Fruit fly (Drosophila melanogaster): ENCODE measurements around the gene Tasp1.

Tasp1 gene

dm6 chr3L:16048722-16049459 is 38.4 kb downstream of the Tasp1 start (continued):
- TF ChIP-seq CG8319 (GFP tag; optimal IDR thresholded peaks at IDR 0.05) = no peak
- no peak for TF ChIP-seq CG8632 (GFP tag; optimal IDR thresholded peaks at IDR 0.05)
- TF ChIP-seq CG15336 (GFP tag; IDR thresholded peaks at IDR 0.05) = no peak
- TF ChIP-seq CG6808 (GFP tag; optimal IDR thresholded peaks at IDR 0.05) = no peak
- TF ChIP-seq cyc (GFP tag; optimal IDR thresholded peaks at IDR 0.05) = no peak
- TF ChIP-seq CG6276 (GFP tag; optimal IDR thresholded peaks at IDR 0.05) = no peak
- no peak for TF ChIP-seq Sox15 (GFP tag; optimal IDR thresholded peaks at IDR 0.05)
- no peak for TF ChIP-seq Eip75B (GFP tag; optimal IDR thresholded peaks at IDR 0.05)
- no peak for TF ChIP-seq CG10631 (GFP tag; optimal IDR thresholded peaks at IDR 0.05)
- no peak for TF ChIP-seq salr (GFP tag; optimal IDR thresholded peaks at IDR 0.05)
- TF ChIP-seq spab (GFP tag; optimal IDR thresholded peaks at IDR 0.05) = no peak
- TF ChIP-seq CG3032 (tag; optimal IDR thresholded peaks at IDR 0.05) = peak; percentile 17
- TF ChIP-seq acj6 (GFP tag; optimal IDR thresholded peaks at IDR 0.05) = no peak
- peak; percentile 16 for TF ChIP-seq OdsH (GFP tag; optimal IDR thresholded peaks at IDR 0.05)
- peak; percentile 18 for TF ChIP-seq Eip78C (GFP tag)
- no peak for TF ChIP-seq CG6792 (GFP tag; optimal IDR thresholded peaks at IDR 0.05)
- no peak for TF ChIP-seq pdm3 (GFP tag; optimal IDR thresholded peaks at IDR 0.05)
- no peak for TF ChIP-seq Lpt (GFP tag; optimal IDR thresholded peaks at IDR 0.05)

dm6 chr3L:16048086-16048485 is 39.2 kb downstream of the Tasp1 start:
- TF ChIP-seq spab (GFP tag; optimal IDR thresholded peaks at IDR 0.05) (peak; percentile 66), svp (GFP tag) (peak; percentile 88), esn (GFP tag; optimal IDR thresholded peaks at IDR 0.05) (peak; percentile 80), CG6854 (GFP tag; optimal IDR thresholded peaks at IDR 0.05) (peak; percentile 52), Smox (GFP tag; optimal IDR thresholded peaks at IDR 0.05) (peak; percentile 65), Hr38 (GFP tag; optimal IDR thresholded peaks at IDR 0.05) (no peak), CG10631 (GFP tag; optimal IDR thresholded peaks at IDR 0.05) (peak; percentile 55), ss (GFP tag; optimal IDR thresholded peaks at IDR 0.05) (peak; percentile 45 to 80), net (GFP tag; optimal IDR thresholded peaks at IDR 0.05) (peak; percentile 71), dac (GFP tag; optimal IDR thresholded peaks at IDR 0.05) (no peak), salr (GFP tag; optimal IDR thresholded peaks at IDR 0.05) (peak; percentile 50 to 77), vri (GFP tag; optimal IDR thresholded peaks at IDR 0.05) (peak; percentile 33), CG10669 (GFP tag; optimal IDR thresholded peaks at IDR 0.05) (peak; percentile 71), Met (GFP tag; optimal IDR thresholded peaks at IDR 0.05) (peak; percentile 83), Ets96B (tag; optimal IDR thresholded peaks at IDR 0.05) (peak; percentile 65), Eip78C (GFP tag) (peak; percentile 91), CG6792 (GFP tag; optimal IDR thresholded peaks at IDR 0.05) (peak; percentile 59), fd85E (GFP tag; optimal IDR thresholded peaks at IDR 0.05) (no peak), CG34406 (GFP tag; optimal IDR thresholded peaks at IDR 0.05) (peak; percentile 64), acj6 (GFP tag; optimal IDR thresholded peaks at IDR 0.05) (peak; percentile 69), CG9139 (GFP tag; optimal IDR thresholded peaks at IDR 0.05) (peak; percentile 62), CG11902 (GFP tag; optimal IDR thresholded peaks at IDR 0.05) (peak; percentile 55), OdsH (GFP tag; optimal IDR thresholded peaks at IDR 0.05) (peak; percentile 60), Gug (GFP tag; IDR thresholded peaks at IDR 0.05) (peak; percentile 34; the same call in 1 of the 2 replicates), CG8119 (GFP tag; IDR thresholded peaks at IDR 0.05) (peak; percentile 71), CG1621 (tag; optimal IDR thresholded peaks at IDR 0.05) (peak; percentile 74), Hr4 (GFP tag; optimal IDR thresholded peaks at IDR 0.05) (peak; percentile 52), CG4318 (GFP tag; optimal IDR thresholded peaks at IDR 0.05) (no peak), CG8632 (GFP tag; optimal IDR thresholded peaks at IDR 0.05) (peak; percentile 62), CG7368 (GFP tag; optimal IDR thresholded peaks at IDR 0.05) (peak; percentile 54), Ets21C (GFP tag; optimal IDR thresholded peaks at IDR 0.05) (peak; percentile 67), CG6163 (GFP tag; IDR thresholded peaks at IDR 0.05) (peak; percentile 81), topi (GFP tag; optimal IDR thresholded peaks at IDR 0.05) (peak; percentile 83), CG3919 (GFP tag; optimal IDR thresholded peaks at IDR 0.05) (peak; percentile 73), Lpt (GFP tag; optimal IDR thresholded peaks at IDR 0.05) (peak; percentile 46), Eip93F (GFP tag; optimal IDR thresholded peaks at IDR 0.05) (peak; percentile 13), CG16779 (tag; optimal IDR thresholded peaks at IDR 0.05) (peak; percentile 16), CG11294 (GFP tag; IDR thresholded peaks at IDR 0.05) (peak; percentile 45; the same call in 1 of the 2 replicates), Sox102F (GFP tag; optimal IDR thresholded peaks at IDR 0.05) (peak; percentile 81), Blimp-1 (GFP tag; optimal IDR thresholded peaks at IDR 0.05) (peak; percentile 41)
